Fruit fly (Drosophila melanogaster): Measurements from ENCODE around the gene Srp72.

The Srp72 gene

dm6 chr3R:20550632-20551486 is 37.7 kb upstream of the Srp72 start (continued):
- no peak for TF ChIP-seq CG9215 (GFP tag; IDR thresholded peaks at IDR 0.05)
- TF ChIP-seq hb (GFP tag; IDR thresholded peaks at IDR 0.05; ENCODE audit: partially characterized antibody): peak; percentile 96
- TF ChIP-seq ftz-f1 (GFP tag; optimal IDR thresholded peaks at IDR 0.05): peak; percentile 27
- TF ChIP-seq salm (tag; optimal IDR thresholded peaks at IDR 0.05): peak; percentile 69
- TF ChIP-seq Adf1 (GFP tag; IDR thresholded peaks at IDR 0.05): peak; percentile 33; the same call in 1 of the 2 replicates
- TF ChIP-seq kay (GFP tag; optimal IDR thresholded peaks at IDR 0.05): no peak
- TF ChIP-seq Hr39 (optimal IDR thresholded peaks at IDR 0.05): no peak
- no peak for TF ChIP-seq Mrtf (GFP tag; IDR thresholded peaks at IDR 0.05)
- TF ChIP-seq CG7271 (tag; optimal IDR thresholded peaks at IDR 0.05): peak; percentile 69
- no peak for TF ChIP-seq pho (GFP tag; optimal IDR thresholded peaks at IDR 0.05)
- TF ChIP-seq CG1602 (GFP tag; optimal IDR thresholded peaks at IDR 0.05): no peak
- no peak for TF ChIP-seq Nf-YC (tag; optimal IDR thresholded peaks at IDR 0.05)
- no peak for TF ChIP-seq CG2120 (GFP tag; optimal IDR thresholded peaks at IDR 0.05)
- no peak for TF ChIP-seq CG11560 (tag; IDR thresholded peaks at IDR 0.05)
- TF ChIP-seq run (tag; optimal IDR thresholded peaks at IDR 0.05): peak; percentile 35
- TF ChIP-seq CrebB (tag; optimal IDR thresholded peaks at IDR 0.05): peak; percentile 91
- no peak for TF ChIP-seq danr (GFP tag; IDR thresholded peaks at IDR 0.05)
- peak; percentile 84 for TF ChIP-seq Doc3 (GFP tag; IDR thresholded peaks at IDR 0.05; ENCODE audit: partially characterized antibody)
- TF ChIP-seq CG6813 (GFP tag; optimal IDR thresholded peaks at IDR 0.05): peak; percentile 96
- TF ChIP-seq scrt (GFP tag; optimal IDR thresholded peaks at IDR 0.05): peak; percentile 78
- TF ChIP-seq slbo (GFP tag; IDR thresholded peaks at IDR 0.05): peak; percentile 26; the same call in 1 of the 2 replicates
- peak; percentile 6 for TF ChIP-seq CG4282 (GFP tag; optimal IDR thresholded peaks at IDR 0.05)
- TF ChIP-seq CG11093 (GFP tag; IDR thresholded peaks at IDR 0.05): no peak; the same call in 2 of the 3 replicates
- TF ChIP-seq crp (GFP tag; optimal IDR thresholded peaks at IDR 0.05): peak in 1 of 2 experiments; percentile 46
- TF ChIP-seq CG12104 (GFP tag; optimal IDR thresholded peaks at IDR 0.05): peak; percentile 71
- no peak for TF ChIP-seq p53 (GFP tag; optimal IDR thresholded peaks at IDR 0.05)
- peak; percentile 53 for TF ChIP-seq dm (GFP tag; optimal IDR thresholded peaks at IDR 0.05)
- peak; percentile 93 for TF ChIP-seq caup (GFP tag; optimal IDR thresholded peaks at IDR 0.05; ENCODE audit: severe bottlenecking)
- TF ChIP-seq E2f2 (GFP tag; IDR thresholded peaks at IDR 0.05): peak; percentile 65
- TF ChIP-seq bigmax (GFP tag; optimal IDR thresholded peaks at IDR 0.05): peak; percentile 49
- no peak for TF ChIP-seq H15 (GFP tag; IDR thresholded peaks at IDR 0.05)
- peak; percentile 93 for TF ChIP-seq Jarid2 (GFP tag; optimal IDR thresholded peaks at IDR 0.05)
- peak; percentile 96 for TF ChIP-seq MTF-1 (GFP tag; optimal IDR thresholded peaks at IDR 0.05; ENCODE audit: borderline replicate concordance)
- peak; percentile 25; the same call in 1 of the 2 replicates for TF ChIP-seq CG14441 (GFP tag; IDR thresholded peaks at IDR 0.05)
- peak; percentile 67 for TF ChIP-seq grn (GFP tag; optimal IDR thresholded peaks at IDR 0.05)
- TF ChIP-seq Bteb2 (GFP tag; optimal IDR thresholded peaks at IDR 0.05): no peak
- peak; percentile 21 for TF ChIP-seq Meics (GFP tag; optimal IDR thresholded peaks at IDR 0.05)
- TF ChIP-seq gro (GFP tag; optimal IDR thresholded peaks at IDR 0.05): peak; percentile 68
- TF ChIP-seq Deaf1 (tag; optimal IDR thresholded peaks at IDR 0.05): peak; percentile 46
- TF ChIP-seq bcd (GFP tag; optimal IDR thresholded peaks at IDR 0.05): peak; percentile 47
- TF ChIP-seq E2f1 (GFP tag; IDR thresholded peaks at IDR 0.05): 0 out of 2 replicates have a peak, but pooled peaks have one; percentile 5
- peak; percentile 79 for TF ChIP-seq onecut (GFP tag; IDR thresholded peaks at IDR 0.05)
- no peak for TF ChIP-seq CG16779 (GFP tag; IDR thresholded peaks at IDR 0.05)
- TF ChIP-seq Oli (tag; optimal IDR thresholded peaks at IDR 0.05): no peak
- peak; percentile 75 for TF ChIP-seq tap (tag; optimal IDR thresholded peaks at IDR 0.05)
- TF ChIP-seq CG6254 (GFP tag; optimal IDR thresholded peaks at IDR 0.05): peak; percentile 69
- TF ChIP-seq Aef1 (GFP tag; IDR thresholded peaks at IDR 0.05): no peak
- no peak for TF ChIP-seq CG18262 (tag; optimal IDR thresholded peaks at IDR 0.05)
- TF ChIP-seq Dip2 (GFP tag; IDR thresholded peaks at IDR 0.05): no peak
